Worm (Caenorhabditis elegans) whole organism, L3 larva: ENCODE results near the gene gadr-2.

Source experiments
- lin-15B ChIP-seq: fragments of 150-350 bp; optimal IDR thresholded peaks from 2 replicates; lab custom pipeline; 2014; ENCODE audit warnings: missing biosample characterization, missing genetic modification characterization
- lin-39 ChIP-seq: fragments of 150-350 bp; optimal IDR thresholded peaks from 2 replicates; lab custom pipeline; 2018; ENCODE audit warnings: missing biosample characterization, missing genetic modification reagents, missing genetic modification characterization
- nhr-76 ChIP-seq: fragments of 150-350 bp; sonication (generic microtip); optimal IDR thresholded peaks from 5 replicates; lab custom pipeline; 2014; ENCODE audit warnings: missing biosample characterization, missing genetic modification characterization
- nhr-77 ChIP-seq: fragments of 150-350 bp; optimal IDR thresholded peaks from 2 replicates; lab custom pipeline; 2014; ENCODE audit warnings: missing biosample characterization, missing genetic modification characterization

- no peak for TF ChIP-seq lin-39 (tag; lab: Kevin White, UChicago)
- TF ChIP-seq nhr-77 (tag; lab: Kevin White, UChicago) = no peak
- TF ChIP-seq lin-15B (tag; lab: Kevin White, UChicago) = no peak
- TF ChIP-seq nhr-76 = no peak
Observed at ce11 chrIV:9525682-9526416, 40.9 kb upstream of the gadr-2 start, which contains the start of gene elo-1.
